Fruit fly (Drosophila melanogaster): Measurements from ENCODE around the gene dpp.

DNA sequence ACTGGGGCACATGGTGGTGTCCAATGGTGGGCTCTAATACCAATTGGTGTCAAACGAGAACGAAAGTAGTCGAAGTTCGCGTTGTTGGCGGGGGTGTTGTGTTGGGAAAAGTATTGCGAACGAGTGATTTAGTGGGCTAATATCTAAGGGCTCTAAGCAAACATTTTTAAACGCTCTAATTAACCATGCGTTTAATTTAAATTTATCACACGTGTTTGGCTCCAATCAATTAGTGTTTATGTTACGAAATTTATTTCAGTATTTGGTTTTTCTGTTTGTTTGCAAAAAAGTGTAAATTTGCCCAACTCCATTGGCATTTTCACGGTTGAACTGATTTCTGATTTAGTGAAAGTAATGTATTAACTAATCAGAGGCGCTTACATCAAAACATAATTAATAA is 8.3 kb upstream of the dpp start, which contains the start of gene CG34447:
- TF ChIP-seq CG8478 (optimal IDR thresholded peaks at IDR 0.05), result no peak
- TF ChIP-seq CTCF (optimal IDR thresholded peaks at IDR 0.05), result no peak

Data from S2 (cell line).